Worm (Caenorhabditis elegans) whole organism, L4 larva: ENCODE results near the gene spp-24.
A peak's percentile ranks its signal among the peaks of the same experiment; 100 is the strongest.

Experiments
- F37D6.2 ChIP-seq: sonication (generic microtip); optimal IDR thresholded peaks from 2 replicates; lab custom pipeline; 2016; ENCODE audit warnings: mild to moderate bottlenecking, missing genetic modification characterization, missing compliant biosample characterization
- F44E2.7 ChIP-seq: fragments of 200-800 bp; sonication (Bioruptor generic); IDR thresholded peaks from 2 replicates; pipeline ENCODE4 v2.1.2; 2022; ENCODE audit warnings: missing genetic modification characterization, missing compliant biosample characterization
- T20F7.1 ChIP-seq: fragments of 200-800 bp; sonication (Bioruptor generic); optimal IDR thresholded peaks from 2 replicates; lab custom pipeline; 2018; ENCODE audit warnings: mild to moderate bottlenecking, missing genetic modification characterization, missing compliant biosample characterization
- Y48G9A.11 ChIP-seq: fragments of 200-800 bp; sonication (Bioruptor generic); IDR thresholded peaks from 2 replicates; pipeline ENCODE4 v1.3.6; 2022; ENCODE audit warnings: missing genetic modification reagents, missing genetic modification characterization, missing compliant biosample characterization
- aly-2 ChIP-seq: sonication (generic microtip); optimal IDR thresholded peaks from 2 replicates; lab custom pipeline; 2018; ENCODE audit warnings: missing biosample characterization, missing genetic modification characterization
- ama-1 ChIP-seq: fragments of 150-350 bp; optimal IDR thresholded peaks from 2 replicates; lab custom pipeline; 2014; ENCODE audit warnings: inconsistent platforms, mixed read lengths
- attf-4 ChIP-seq: sonication (generic microtip); optimal IDR thresholded peaks from 3 replicates; lab custom pipeline; 2017; ENCODE audit warnings: missing biosample characterization, missing genetic modification characterization
- ceh-28 ChIP-seq: fragments of 150-350 bp; optimal IDR thresholded peaks from 2 replicates; lab custom pipeline; 2014; ENCODE audit warnings: missing biosample characterization, missing genetic modification reagents, missing genetic modification characterization
- ceh-44 ChIP-seq: fragments of 200-800 bp; sonication (Bioruptor generic); IDR thresholded peaks from 2 replicates; pipeline ENCODE4 v1.3.6; 2022; ENCODE audit warnings: missing genetic modification reagents, missing genetic modification characterization, missing compliant biosample characterization
- daf-19 ChIP-seq: fragments of 200-800 bp; sonication (Bioruptor generic); conservative IDR thresholded peaks from 2 replicates; pipeline ENCODE4 v1.3.6; 2022; ENCODE audit warnings: missing genetic modification characterization, missing compliant biosample characterization
- dmd-6 ChIP-seq: fragments of 200-800 bp; sonication (Bioruptor generic); IDR thresholded peaks from 2 replicates; pipeline ENCODE4 v1.3.6; 2022; ENCODE audit warnings: missing genetic modification reagents, missing genetic modification characterization, missing compliant biosample characterization
- dmd-9 ChIP-seq: fragments of 200-800 bp; sonication (Bioruptor generic); IDR thresholded peaks from 2 replicates; pipeline ENCODE4 v1.3.6; 2022; ENCODE audit warnings: missing genetic modification reagents, missing genetic modification characterization, missing compliant biosample characterization
- dpl-1 ChIP-seq: fragments of 150-350 bp; optimal IDR thresholded peaks from 2 replicates; lab custom pipeline; 2014; ENCODE audit warnings: missing biosample characterization, missing genetic modification reagents, missing genetic modification characterization
- dve-1 ChIP-seq: sonication (generic microtip); optimal IDR thresholded peaks from 2 replicates; lab custom pipeline; 2017; ENCODE audit warnings: antibody characterized with exemption, mild to moderate bottlenecking, missing genetic modification characterization, missing compliant biosample characterization; ENCODE audit not compliant: insufficient read depth
- hif-1 ChIP-seq, 2 experiments: sonication (generic microtip); optimal IDR thresholded peaks; 2 replicates each; lab custom pipeline; 2016 to 2017; ENCODE audit warnings: missing compliant biosample characterization in 2 of 2, missing genetic modification characterization in 2 of 2, missing genetic modification reagents in 2 of 2, missing genotype in 2 of 2, mild to moderate bottlenecking in 1 of 2
- hlh-11 ChIP-seq: fragments of 200-800 bp; sonication (Bioruptor generic); optimal IDR thresholded peaks from 2 replicates; lab custom pipeline; 2018; ENCODE audit warnings: mild to moderate bottlenecking, missing genetic modification characterization, missing compliant biosample characterization
- hlh-30 ChIP-seq: sonication (generic microtip); optimal IDR thresholded peaks from 2 replicates; lab custom pipeline; 2017; ENCODE audit warnings: antibody characterized with exemption, mild to moderate bottlenecking, missing genetic modification characterization, missing compliant biosample characterization; ENCODE audit not compliant: insufficient read depth
- lim-7 ChIP-seq: fragments of 200-800 bp; sonication (Bioruptor generic); IDR thresholded peaks from 2 replicates; pipeline ENCODE4 v1.3.6; 2022; ENCODE audit warnings: missing genetic modification characterization, missing compliant biosample characterization
- lin-29 ChIP-seq: fragments of 200-800 bp; sonication (Bioruptor generic); IDR thresholded peaks from 2 replicates; pipeline ENCODE4 v1.3.6; 2022; ENCODE audit warnings: missing genetic modification reagents, missing genetic modification characterization, missing compliant biosample characterization
- lsy-2 ChIP-seq, 2 experiments: fragments of 150-350 bp in 1 of 2; sonication (generic microtip) in 1 of 2; optimal IDR thresholded peaks; 2 replicates each; lab custom pipeline; 2014 to 2017; ENCODE audit warnings: missing biosample characterization in 2 of 2, missing genetic modification characterization in 2 of 2
- madf-5 ChIP-seq, 2 experiments: fragments of 200-800 bp; sonication (Bioruptor generic); IDR thresholded peaks; 2 replicates each; pipeline ENCODE4 v1.3.6; 2022; ENCODE audit warnings: missing compliant biosample characterization in 2 of 2, missing genetic modification characterization in 2 of 2
- madf-9 ChIP-seq: fragments of 200-800 bp; sonication (Bioruptor generic); conservative IDR thresholded peaks from 2 replicates; pipeline ENCODE4 v1.3.6; 2022; ENCODE audit warnings: missing genetic modification reagents, missing genetic modification characterization, missing compliant biosample characterization
- mep-1 ChIP-seq: fragments of 150-350 bp; sonication (generic microtip); optimal IDR thresholded peaks from 3 replicates; lab custom pipeline; 2014; ENCODE audit warnings: missing biosample characterization, missing genetic modification characterization
- mes-2 ChIP-seq: sonication (generic microtip); optimal IDR thresholded peaks from 2 replicates; lab custom pipeline; 2016; ENCODE audit warnings: missing genotype, mild to moderate bottlenecking, missing genetic modification characterization, missing compliant biosample characterization; ENCODE audit not compliant: poor library complexity, severe bottlenecking
- nhr-28 ChIP-seq: fragments of 150-350 bp; optimal IDR thresholded peaks from 2 replicates; lab custom pipeline; 2014; ENCODE audit warnings: missing biosample characterization, missing genetic modification characterization
- nhr-6 ChIP-seq: fragments of 150-350 bp; optimal IDR thresholded peaks from 2 replicates; lab custom pipeline; 2014; ENCODE audit warnings: missing biosample characterization, missing genetic modification characterization
- nhr-77 ChIP-seq: fragments of 150-350 bp; optimal IDR thresholded peaks from 2 replicates; lab custom pipeline; 2014; ENCODE audit warnings: missing biosample characterization, missing genetic modification characterization
- php-3 ChIP-seq: fragments of 200-800 bp; sonication (Bioruptor generic); IDR thresholded peaks from 2 replicates; pipeline ENCODE4 v1.3.6; 2022; ENCODE audit warnings: missing genetic modification reagents, missing genetic modification characterization, missing compliant biosample characterization
- pqm-1 ChIP-seq: sonication (generic microtip); optimal IDR thresholded peaks from 2 replicates; lab custom pipeline; 2017; ENCODE audit warnings: missing biosample characterization, missing genetic modification characterization
- snpc-4 ChIP-seq: fragments of 150-350 bp; optimal IDR thresholded peaks from 2 replicates; lab custom pipeline; 2014; ENCODE audit warnings: missing biosample characterization, missing genetic modification characterization
- vab-7 ChIP-seq: fragments of 200-800 bp; sonication (Bioruptor generic); IDR thresholded peaks from 2 replicates; pipeline ENCODE4 v1.3.6; 2022; ENCODE audit warnings: missing genetic modification reagents, missing genetic modification characterization, missing compliant biosample characterization

The spp-24 gene

ce11 chrII:55204-55603 lies 15.9 kb upstream of the spp-24 start, which contains the start of gene tre-5:
Gene tre-5, minus strand, starts transcription at chrII:55304.
- TF ChIP-seq hlh-30 (tag; lab: Kevin White, UChicago) (peak; percentile 33), vab-7 (GFP tag; lab: Robert Waterston, UW) (no peak), nhr-6 (tag; lab: Kevin White, UChicago) (no peak), mep-1 (tag; lab: Kevin White, UChicago) (no peak)

ce11 chrII:51352-51751 lies 12.0 kb upstream of the spp-24 start, which contains the start of gene sptl-1:
Gene sptl-1, plus strand, starts transcription at chrII:51652.
- TF ChIP-seq madf-9 (GFP tag; lab: Robert Waterston, UW) = no peak
- TF ChIP-seq mes-2 (tag; lab: Kevin White, UChicago) = peak; percentile 7
- TF ChIP-seq F37D6.2 (tag; lab: Kevin White, UChicago) = no peak
- TF ChIP-seq daf-19 = no peak

DNA sequence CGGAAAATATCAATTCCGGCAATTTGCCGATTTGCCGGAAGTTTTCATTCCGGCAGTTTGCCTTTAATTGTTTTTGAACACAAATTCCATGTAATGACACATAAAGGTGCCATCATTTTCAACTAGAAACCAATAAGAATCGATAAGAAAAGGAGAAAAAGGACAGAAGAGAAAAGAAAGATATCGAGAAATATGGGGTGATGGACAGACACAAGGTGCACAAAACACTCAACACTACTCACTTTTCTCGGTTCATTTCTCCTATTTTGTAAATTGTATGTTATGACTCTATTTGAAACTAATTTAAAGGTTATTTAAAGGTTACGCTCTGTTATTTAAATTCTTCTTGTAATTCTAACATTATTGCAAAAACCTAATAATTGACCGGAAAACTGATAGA lies 11.5 kb upstream of the spp-24 start:
- no peak for TF ChIP-seq ceh-44 (GFP tag; lab: Robert Waterston, UW)
- TF ChIP-seq ceh-28 (tag; lab: Kevin White, UChicago) = no peak
- peak; percentile 53 for TF ChIP-seq nhr-77 (tag; lab: Kevin White, UChicago)
- TF ChIP-seq dve-1 = peak; percentile 45
- no peak for TF ChIP-seq F44E2.7
- peak; percentile 76 for TF ChIP-seq nhr-28 (tag; lab: Kevin White, UChicago)
- TF ChIP-seq mes-2 (tag; lab: Kevin White, UChicago) = peak; percentile 1
- no peak for TF ChIP-seq Y48G9A.11 (GFP tag; lab: Robert Waterston, UW)
- peak; percentile 6 for TF ChIP-seq T20F7.1 (GFP tag; lab: Kevin White, UChicago)
- TF ChIP-seq madf-5 (GFP tag; IDR thresholded peaks at IDR 0.05; lab: Robert Waterston, UW) = 0 out of 4 replicates have a peak, but pooled peaks of 1 of the 2 experiments have one; percentile 46
- TF ChIP-seq hlh-11 (tag; lab: Kevin White, UChicago) = peak; percentile 53
- TF ChIP-seq hif-1 (tag; optimal IDR thresholded peaks at IDR 0.05; lab: Kevin White, UChicago) = no peak
- peak; percentile 25; the same call in 1 of the 2 replicates for TF ChIP-seq dmd-6
- TF ChIP-seq pqm-1 = peak; percentile 42
- TF ChIP-seq, all 104 proteins: peak for 9

DNA sequence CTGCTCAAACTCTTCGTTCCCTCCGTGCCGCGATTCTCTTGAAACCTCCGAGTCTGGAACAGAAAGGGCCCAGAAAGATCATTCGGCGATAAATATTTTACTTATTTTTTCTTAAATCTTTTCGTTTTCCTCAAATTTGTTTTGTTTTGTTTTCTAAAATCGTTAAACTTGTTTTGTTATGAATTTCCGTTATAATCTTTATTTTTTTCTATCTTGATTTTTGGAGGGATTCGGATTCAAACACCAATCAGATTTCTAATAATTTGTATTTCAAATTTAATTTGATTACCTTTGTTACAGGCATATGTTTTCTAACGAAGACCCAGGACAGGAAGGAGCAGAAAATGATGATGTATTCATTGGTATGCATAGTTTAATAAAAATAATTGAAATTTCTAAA lies 7.9 kb upstream of the spp-24 start, which contains the start of gene C23H3.5:
Gene C23H3.5 (plus strand): TSS at position 301 of the 400 bp plus-strand sequence.
- no peak for TF ChIP-seq aly-2 (tag; lab: Kevin White, UChicago)
- no peak for TF ChIP-seq snpc-4 (tag; lab: Kevin White, UChicago)
- no peak for TF ChIP-seq dve-1

DNA sequence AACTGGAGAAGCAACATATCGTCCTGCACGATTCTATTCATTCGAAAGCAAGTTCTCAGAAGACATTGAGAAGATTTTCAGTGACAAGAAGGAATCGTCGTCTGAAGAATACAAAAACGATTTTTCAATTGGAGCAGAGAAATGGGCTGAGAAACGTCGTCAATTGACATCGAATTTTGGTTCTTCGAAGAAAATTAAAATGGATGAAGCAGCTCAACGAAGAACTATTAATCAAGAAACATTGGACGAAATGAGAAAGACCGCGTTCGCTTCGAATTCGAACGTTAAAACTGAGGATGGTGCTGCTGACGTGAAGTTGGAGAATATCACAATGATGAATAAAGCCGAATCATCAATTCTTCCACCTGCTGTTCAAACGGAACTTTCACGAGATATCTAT lies 6.8 kb upstream of the spp-24 start, which contains the start of gene rpt-4:
Gene rpt-4 (minus strand): TSS at position 101 of the 400 bp plus-strand sequence.
- TF ChIP-seq lsy-2 (tag; optimal IDR thresholded peaks at IDR 0.05; lab: Kevin White, UChicago) (no peak), Y48G9A.11 (GFP tag; lab: Robert Waterston, UW) (no peak), lin-29 (GFP tag; lab: Robert Waterston, UW) (no peak), daf-19 (no peak), dmd-9 (no peak), php-3 (no peak), lim-7 (GFP tag; lab: Robert Waterston, UW) (no peak), attf-4 (no peak)
- TF ChIP-seq, all 104 proteins: peak for 0

DNA sequence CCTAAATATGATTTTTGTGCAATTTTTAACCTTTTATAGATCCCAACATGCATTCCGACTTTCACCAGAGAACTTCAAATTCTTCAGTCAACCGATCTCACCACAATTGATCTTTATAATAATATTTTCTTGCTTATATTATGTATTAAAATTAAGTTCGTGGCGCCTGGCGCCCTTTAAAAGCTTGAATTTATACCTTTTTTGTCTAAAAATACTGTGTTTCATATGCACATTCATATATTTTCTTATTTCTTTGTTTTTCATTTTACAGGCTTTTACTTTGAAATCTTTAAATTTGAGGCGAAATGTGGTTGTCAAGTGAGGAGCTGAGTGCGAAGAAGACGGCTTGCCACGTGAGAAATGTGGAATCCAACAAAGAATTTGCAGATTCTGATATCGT lies 5.4 kb upstream of the spp-24 start, which contains the start of gene rpoa-49:
Gene rpoa-49 (plus strand): TSS at position 301 of the 400 bp plus-strand sequence.
- TF ChIP-seq dpl-1 (GFP tag; lab: Kevin White, UChicago) = no peak
- TF ChIP-seq ama-1 = peak; percentile 4
